Worm (Caenorhabditis elegans) whole organism, L4/young adult: Measurements from ENCODE around the gene srh-1.
"Not testable (repeated sequence)": the region's sequence is repeated elsewhere in the genome, so short reads cannot be mapped to it uniquely, and the experiment has no call there.

Source experiments
- dao-5 ChIP-seq: sonication (generic microtip); optimal IDR thresholded peaks from 2 replicates; lab custom pipeline; 2016; ENCODE audit warnings: missing genotype, missing genetic modification characterization, moderate library complexity, missing compliant biosample characterization
- him-1 ChIP-seq: sonication (generic microtip); optimal IDR thresholded peaks from 2 replicates; lab custom pipeline; 2016; ENCODE audit warnings: missing genotype, missing genetic modification reagents, missing genetic modification characterization, missing compliant biosample characterization

DNA sequence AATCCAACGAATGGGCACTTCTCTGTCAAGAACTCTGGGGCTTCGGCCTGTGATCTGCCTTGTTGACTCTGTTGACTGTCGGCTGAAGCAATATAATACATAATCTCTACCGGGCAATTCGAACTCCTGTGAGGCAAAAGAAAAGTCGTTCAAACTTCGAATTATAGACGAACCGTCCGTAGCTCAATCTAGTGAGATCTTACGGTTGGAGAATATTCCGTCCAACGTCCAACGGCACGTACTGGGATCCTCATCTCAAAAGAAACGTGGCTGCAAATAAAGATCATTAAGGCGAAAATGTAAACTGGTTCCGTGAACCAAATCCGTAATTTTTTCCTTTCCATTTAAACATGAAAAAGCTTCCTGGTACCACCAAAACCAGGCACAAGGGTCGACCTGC is 4.9 kb upstream of the srh-1 start, which contains the start of gene T11F9.14:
- not testable (repeated sequence) for TF ChIP-seq him-1 (tag; lab: Kevin White, UChicago); dao-5
